Fruit fly (Drosophila melanogaster): Measurements from ENCODE around the gene CG14443.

DNA sequence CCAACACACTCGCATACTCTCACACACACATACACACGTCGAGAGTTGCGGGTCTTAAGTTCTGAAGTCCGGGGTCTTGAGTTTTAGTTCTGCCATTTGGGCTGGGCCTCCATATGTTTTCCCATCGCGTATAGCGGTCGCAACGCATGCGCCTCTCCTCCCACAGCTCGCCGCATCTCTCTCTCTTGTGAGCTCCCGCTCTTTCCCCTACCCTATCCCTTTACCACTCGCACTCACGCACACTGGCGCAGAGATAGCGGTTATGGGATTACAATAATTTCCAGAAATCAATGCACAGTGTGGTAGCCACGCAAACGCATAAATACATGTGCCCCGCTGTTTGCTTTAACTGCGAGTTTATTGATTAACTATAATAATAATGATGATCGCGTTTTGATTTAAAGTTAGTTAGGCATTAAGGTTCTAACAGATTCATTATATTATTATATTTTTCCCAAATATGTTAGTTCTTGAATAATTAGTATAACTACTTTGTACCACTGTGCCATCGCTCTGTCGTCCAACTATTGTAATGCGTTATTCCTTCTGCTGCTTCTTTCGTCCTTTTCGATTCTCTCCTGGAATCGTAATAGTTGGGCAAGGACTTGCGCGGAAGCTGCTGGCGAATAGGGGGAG is 32.0 kb upstream of the CG14443 start:
- peak; percentile 82 for TF ChIP-seq Hr4 (GFP tag; optimal IDR thresholded peaks at IDR 0.05)
- peak; percentile 56 for TF ChIP-seq fkh (GFP tag; optimal IDR thresholded peaks at IDR 0.05)
- TF ChIP-seq Sox15 (GFP tag; optimal IDR thresholded peaks at IDR 0.05) = peak; percentile 71
